Fruit fly (Drosophila melanogaster): ENCODE data around the gene sstn.

The sstn gene

dm6 chr3L:15136659-15137572 is 42.4 kb upstream of the sstn start, which contains the start of gene CG12316 (continued):
- TF ChIP-seq CG12219 (GFP tag; optimal IDR thresholded peaks at IDR 0.05), result peak; percentile 95
- TF ChIP-seq CG17361 (GFP tag; IDR thresholded peaks at IDR 0.05), result peak; percentile 92
- peak; percentile 74 for TF ChIP-seq HLH3B (GFP tag; IDR thresholded peaks at IDR 0.05)
- TF ChIP-seq CG10366 (GFP tag; IDR thresholded peaks at IDR 0.05), result peak; percentile 72
- peak; percentile 93 for TF ChIP-seq repo (GFP tag; optimal IDR thresholded peaks at IDR 0.05)
- TF ChIP-seq dati (GFP tag; IDR thresholded peaks at IDR 0.05), result peak; percentile 55
- TF ChIP-seq nmo (GFP tag; optimal IDR thresholded peaks at IDR 0.05), result peak; percentile 92
- TF ChIP-seq Dek (tag; optimal IDR thresholded peaks at IDR 0.05), result peak; percentile 77
- peak; percentile 89 for TF ChIP-seq maf-S (GFP tag; optimal IDR thresholded peaks at IDR 0.05)
- TF ChIP-seq cad (GFP tag; optimal IDR thresholded peaks at IDR 0.05), result no peak
- peak; percentile 80 for TF ChIP-seq CG8290 (GFP tag; optimal IDR thresholded peaks at IDR 0.05)
- TF ChIP-seq CG8290 (tag; optimal IDR thresholded peaks at IDR 0.05), result peak in 1 of 2 experiments; percentile 85
- peak; percentile 79 for TF ChIP-seq CG14014 (GFP tag; IDR thresholded peaks at IDR 0.05)
- TF ChIP-seq CG2875 (GFP tag; optimal IDR thresholded peaks at IDR 0.05), result peak; percentile 89
- peak; percentile 91 for TF ChIP-seq CG1233 (GFP tag; optimal IDR thresholded peaks at IDR 0.05)
- peak; percentile 83 for TF ChIP-seq ranshi (GFP tag; IDR thresholded peaks at IDR 0.05)
- peak; percentile 40; the same call in 1 of the 2 replicates for TF ChIP-seq ham (GFP tag; IDR thresholded peaks at IDR 0.05)
- TF ChIP-seq CG2678 (tag; optimal IDR thresholded peaks at IDR 0.05), result peak; percentile 94
- peak; percentile 92 for TF ChIP-seq CG2120 (GFP tag; optimal IDR thresholded peaks at IDR 0.05)
- TF ChIP-seq Awh (GFP tag; IDR thresholded peaks at IDR 0.05), result peak; percentile 85
- TF ChIP-seq run (tag; optimal IDR thresholded peaks at IDR 0.05), result peak; percentile 79
- TF ChIP-seq cg (GFP tag; optimal IDR thresholded peaks at IDR 0.05), result no peak
- peak; percentile 76 for TF ChIP-seq CG5953 (GFP tag; IDR thresholded peaks at IDR 0.05)
- TF ChIP-seq CG34376 (GFP tag; optimal IDR thresholded peaks at IDR 0.05), result peak; percentile 94
- TF ChIP-seq dysf (GFP tag; IDR thresholded peaks at IDR 0.05), result peak; percentile 90
- TF ChIP-seq CG10979 (tag; optimal IDR thresholded peaks at IDR 0.05), result peak; percentile 95
- peak; percentile 91 for TF ChIP-seq Oli (tag; optimal IDR thresholded peaks at IDR 0.05)
- no peak for TF ChIP-seq pita (GFP tag; optimal IDR thresholded peaks at IDR 0.05)
- peak; percentile 83 for TF ChIP-seq NC2β (GFP tag; optimal IDR thresholded peaks at IDR 0.05)
- TF ChIP-seq Ssrp (tag; optimal IDR thresholded peaks at IDR 0.05), result peak; percentile 88
- peak; percentile 94 for TF ChIP-seq CG4328 (GFP tag; optimal IDR thresholded peaks at IDR 0.05)
- TF ChIP-seq stc (GFP tag; IDR thresholded peaks at IDR 0.05), result peak; percentile 89
- TF ChIP-seq Dp (GFP tag; optimal IDR thresholded peaks at IDR 0.05), result peak; percentile 76
- peak; percentile 72 for TF ChIP-seq CG4282 (GFP tag; optimal IDR thresholded peaks at IDR 0.05)
- peak; percentile 84 for TF ChIP-seq CG1792 (GFP tag; optimal IDR thresholded peaks at IDR 0.05)
- peak; percentile 80 for TF ChIP-seq Asciz (GFP tag; optimal IDR thresholded peaks at IDR 0.05)
- peak; percentile 47 for TF ChIP-seq pfk (GFP tag; optimal IDR thresholded peaks at IDR 0.05)
- TF ChIP-seq CG11560 (tag; IDR thresholded peaks at IDR 0.05), result peak; percentile 65; the same call in 2 of the 3 replicates
- TF ChIP-seq CG7963 (GFP tag; IDR thresholded peaks at IDR 0.05; ENCODE audit: partially characterized antibody), result peak; percentile 59; the same call in 1 of the 3 replicates
- peak; percentile 62; the same call in 2 of the 3 replicates for TF ChIP-seq CG14860 (GFP tag; IDR thresholded peaks at IDR 0.05; ENCODE audit: partially characterized antibody)
- TF ChIP-seq CG14050 (GFP tag; IDR thresholded peaks at IDR 0.05), result peak; percentile 79
- TF ChIP-seq danr (GFP tag; IDR thresholded peaks at IDR 0.05), result peak; percentile 66; the same call in 1 of the 2 replicates
- TF ChIP-seq NFAT (GFP tag; IDR thresholded peaks at IDR 0.05), result no peak; the same call in 1 of the 2 replicates
- TF ChIP-seq Sox102F (GFP tag; optimal IDR thresholded peaks at IDR 0.05), result peak; percentile 89
- TF ChIP-seq CG10462 (GFP tag; optimal IDR thresholded peaks at IDR 0.05), result peak; percentile 75
- peak; percentile 91 for TF ChIP-seq tin (GFP tag; optimal IDR thresholded peaks at IDR 0.05)
- peak; percentile 86 for TF ChIP-seq CG1529 (GFP tag; optimal IDR thresholded peaks at IDR 0.05)
- TF ChIP-seq CG34422 (GFP tag; IDR thresholded peaks at IDR 0.05), result peak; percentile 69
- peak; percentile 95 for TF ChIP-seq CG10267 (tag; optimal IDR thresholded peaks at IDR 0.05)
